Worm (Caenorhabditis elegans) whole organism, L1 larva: ENCODE measurements around the gene F10C2.7.

Experiments
- C04F5.9 ChIP-seq: sonication (generic microtip); optimal IDR thresholded peaks from 2 replicates; lab custom pipeline; 2016; ENCODE audit warnings: missing genetic modification characterization, missing compliant biosample characterization
- aha-1 ChIP-seq: fragments of 150-350 bp; optimal IDR thresholded peaks from 2 replicates; lab custom pipeline; 2014; ENCODE audit warnings: missing biosample characterization, missing genetic modification characterization
- ama-1 ChIP-seq: fragments of 150-350 bp; optimal IDR thresholded peaks from 2 replicates; lab custom pipeline; 2014
- ceh-82 ChIP-seq, 3 experiments: fragments of 150-350 bp in 1 of 3; sonication (generic microtip) in 2 of 3; optimal IDR thresholded peaks; 2 replicates each; lab custom pipeline; 2014 to 2017; ENCODE audit warnings: missing biosample characterization in 3 of 3, missing genetic modification characterization in 3 of 3
- ces-1 ChIP-seq: fragments of 150-350 bp; optimal IDR thresholded peaks from 2 replicates; lab custom pipeline; 2014; ENCODE audit warnings: missing biosample characterization, missing genetic modification reagents, missing genetic modification characterization
- jun-1 ChIP-seq: fragments of 150-350 bp; optimal IDR thresholded peaks from 2 replicates; lab custom pipeline; 2014; ENCODE audit warnings: missing biosample characterization, missing genetic modification reagents, missing genetic modification characterization
- lsy-2 ChIP-seq, 2 experiments: fragments of 150-350 bp; optimal IDR thresholded peaks; 2 replicates each; lab custom pipeline; 2014; ENCODE audit warnings: missing biosample characterization in 2 of 2, missing genetic modification characterization in 2 of 2
- nhr-85 ChIP-seq: sonication (generic microtip); peaks from one replicate; lab custom pipeline; 2016; ENCODE audit warnings: missing genetic modification characterization, inconsistent platforms, missing compliant biosample characterization

DNA sequence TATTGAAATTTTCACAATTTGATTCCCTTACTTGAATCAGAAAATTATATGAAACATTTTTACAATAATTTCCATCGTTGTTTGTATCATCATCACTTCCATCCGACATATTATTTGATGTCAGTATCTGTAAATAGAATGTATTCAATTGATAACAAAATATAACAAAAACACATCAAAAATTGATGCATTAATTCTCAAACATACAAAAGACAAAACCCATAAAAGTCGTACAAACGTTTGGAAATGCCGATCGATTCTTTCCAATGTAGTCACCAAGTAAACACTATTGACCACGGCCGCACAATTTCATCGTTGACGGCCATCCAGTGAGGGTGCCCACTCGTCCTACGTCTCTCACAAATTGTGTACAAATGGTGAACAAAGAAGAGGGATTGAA is 40.4 kb upstream of the F10C2.7 start, which contains the start of gene add-2:
- TF ChIP-seq ceh-82 (tag; optimal IDR thresholded peaks at IDR 0.05; lab: Kevin White, UChicago) (no peak), jun-1 (tag; lab: Kevin White, UChicago) (no peak), lsy-2 (tag; optimal IDR thresholded peaks at IDR 0.05; lab: Kevin White, UChicago) (no peak), ama-1 (no peak), aha-1 (tag; lab: Kevin White, UChicago) (no peak), ces-1 (GFP tag; lab: Kevin White, UChicago) (no peak), C04F5.9 (no peak), nhr-85 (tag; lab: Kevin White, UChicago) (no peak)
